Fruit fly (Drosophila melanogaster) whole organism, embryonic: ENCODE results near the gene Capr.

Source experiments
- CG10565 ChIP-seq: fragments of 200-800 bp; sonication (Bioruptor generic); optimal IDR thresholded peaks from 3 replicates; lab custom pipeline; 2016; ENCODE audit warnings: missing biosample characterization, mild to moderate bottlenecking, missing genetic modification characterization
- CG11247 ChIP-seq: fragments of 200-800 bp; sonication (Bioruptor generic); IDR thresholded peaks from 2 replicates; pipeline ENCODE4 v1.3.6; 2022; ENCODE audit warnings: missing biosample characterization, missing genetic modification characterization
- CG14667 ChIP-seq: fragments of 200-800 bp; sonication (Bioruptor generic); IDR thresholded peaks from 2 replicates; pipeline ENCODE4 v1.3.6; 2022; ENCODE audit warnings: missing biosample characterization, missing genetic modification characterization
- CG15514 ChIP-seq: fragments of 200-800 bp; sonication (Bioruptor generic); optimal IDR thresholded peaks from 3 replicates; lab custom pipeline; 2017; ENCODE audit warnings: missing biosample characterization, missing genetic modification characterization, mild to moderate bottlenecking, moderate library complexity, missing genetic modification reagents
- CG15696 ChIP-seq: fragments of 200-800 bp; sonication (Bioruptor generic); optimal IDR thresholded peaks from 2 replicates; lab custom pipeline; 2019; ENCODE audit warnings: missing biosample characterization, mild to moderate bottlenecking, missing genetic modification characterization, moderate library complexity
- CG17328 ChIP-seq: fragments of 200-800 bp; sonication (Bioruptor generic); IDR thresholded peaks from 2 replicates; pipeline ENCODE4 v1.3.6; 2022; ENCODE audit warnings: missing biosample characterization, missing genetic modification characterization
- CG3163 ChIP-seq: fragments of 200-800 bp; sonication (Bioruptor generic); optimal IDR thresholded peaks from 3 replicates; lab custom pipeline; 2016; ENCODE audit warnings: missing biosample characterization, missing genetic modification characterization
- CG3281 ChIP-seq: fragments of 200-800 bp; sonication (Bioruptor generic); optimal IDR thresholded peaks from 3 replicates; lab custom pipeline; 2017; ENCODE audit warnings: missing biosample characterization, mild to moderate bottlenecking, missing genetic modification characterization
- CG33213 ChIP-seq: fragments of 200-800 bp; sonication (Bioruptor generic); optimal IDR thresholded peaks from 3 replicates; lab custom pipeline; 2016; ENCODE audit warnings: missing biosample characterization, missing genetic modification characterization
- CG3726 ChIP-seq: fragments of 200-800 bp; sonication (Bioruptor generic); IDR thresholded peaks from 3 replicates; pipeline ENCODE4, ENCODE4 v1.3.6; 2022; ENCODE audit warnings: missing biosample characterization, missing genetic modification characterization
- CG7357 ChIP-seq: fragments of 200-800 bp; sonication (Bioruptor generic); IDR thresholded peaks from 3 replicates; pipeline ENCODE4 v1.3.6; 2022; ENCODE audit warnings: missing biosample characterization, missing genetic modification characterization
- CG8924 ChIP-seq: fragments of 200-800 bp; optimal IDR thresholded peaks from 3 replicates; lab custom pipeline; 2019; ENCODE audit warnings: missing biosample characterization, mild to moderate bottlenecking, missing genetic modification characterization, moderate library complexity
- Dad ChIP-seq: fragments of 200-800 bp; sonication (Bioruptor generic); optimal IDR thresholded peaks from 3 replicates; lab custom pipeline; 2016; ENCODE audit warnings: missing biosample characterization, missing genetic modification characterization
- Dll ChIP-seq: fragments of 200-800 bp; sonication (Bioruptor generic); IDR thresholded peaks from 4 replicates; pipeline ENCODE4 v1.3.6; 2022; ENCODE audit warnings: missing biosample characterization, missing genetic modification characterization; ENCODE audit not compliant: partially characterized antibody
- Eip74EF ChIP-seq, 2 experiments: fragments of 200-800 bp in 1 of 2; fragments of >200 bp in 1 of 2; sonication (Bioruptor generic) in 1 of 2; optimal IDR thresholded peaks; 2 replicates each; lab custom pipeline; 2017 to 2019; ENCODE audit warnings: missing biosample characterization in 2 of 2, missing genetic modification characterization in 2 of 2, mild to moderate bottlenecking in 1 of 2, moderate library complexity in 1 of 2
- Fer1 ChIP-seq: fragments of 200-800 bp; sonication (Bioruptor generic); optimal IDR thresholded peaks from 2 replicates; lab custom pipeline; 2017; ENCODE audit warnings: missing biosample characterization, mild to moderate bottlenecking, missing genetic modification characterization
- HLH54F ChIP-seq: fragments of 200-800 bp; sonication (Bioruptor generic); optimal IDR thresholded peaks from 3 replicates; lab custom pipeline; 2016; ENCODE audit warnings: missing biosample characterization, missing genetic modification characterization
- Hmx ChIP-seq: fragments of 200-800 bp; sonication (Bioruptor generic); optimal IDR thresholded peaks from 2 replicates; lab custom pipeline; 2016; ENCODE audit warnings: missing biosample characterization, missing genetic modification characterization
- Max ChIP-seq: fragments of 200-800 bp; sonication (Bioruptor generic); optimal IDR thresholded peaks from 2 replicates; lab custom pipeline; 2016; ENCODE audit warnings: missing biosample characterization, mild to moderate bottlenecking, missing genetic modification characterization
- NfI ChIP-seq: fragments of 200-800 bp; sonication (Bioruptor generic); optimal IDR thresholded peaks from 3 replicates; lab custom pipeline; 2018; ENCODE audit warnings: missing biosample characterization, mild to moderate bottlenecking, missing genetic modification characterization, moderate library complexity
- Ravus ChIP-seq: fragments of 200-800 bp; sonication (Bioruptor generic); IDR thresholded peaks from 2 replicates; pipeline ENCODE4 v1.3.6; 2022; ENCODE audit warnings: missing biosample characterization, missing genetic modification characterization
- Rfx ChIP-seq: fragments of 200-800 bp; sonication (Bioruptor generic); IDR thresholded peaks from 2 replicates; pipeline ENCODE4 v1.3.6; 2022; ENCODE audit warnings: missing biosample characterization, missing genetic modification characterization
- Trl ChIP-seq, 3 experiments: fragments of >200 bp in 2 of 3; fragments of 200-800 bp in 1 of 3; sonication (Bioruptor generic) in 1 of 3; optimal IDR thresholded peaks; 2 replicates in 1 of 3; 3 replicates in 2 of 3; lab custom pipeline; 2016 to 2017; ENCODE audit warnings: missing biosample characterization in 1 of 3, missing genetic modification characterization in 1 of 3
- ac ChIP-seq: fragments of 200-800 bp; sonication (Bioruptor generic); optimal IDR thresholded peaks from 3 replicates; lab custom pipeline; 2017; ENCODE audit warnings: missing biosample characterization, mild to moderate bottlenecking, missing genetic modification characterization
- al ChIP-seq: fragments of 200-800 bp; sonication (Bioruptor generic); IDR thresholded peaks from 2 replicates; pipeline ENCODE4 v1.3.6; 2022; ENCODE audit warnings: missing biosample characterization, missing genetic modification characterization
- ato ChIP-seq: fragments of 200-800 bp; sonication (Bioruptor generic); IDR thresholded peaks from 2 replicates; pipeline ENCODE4 v1.3.6; 2022; ENCODE audit warnings: missing biosample characterization, missing genetic modification characterization; ENCODE audit not compliant: partially characterized antibody
- bcd ChIP-seq: fragments of 200-800 bp; sonication (Bioruptor generic); optimal IDR thresholded peaks from 2 replicates; lab custom pipeline; 2017; ENCODE audit warnings: missing biosample characterization, mild to moderate bottlenecking, missing genetic modification characterization
- cato ChIP-seq: fragments of 200-800 bp; sonication (Bioruptor generic); optimal IDR thresholded peaks from 2 replicates; lab custom pipeline; 2016; ENCODE audit warnings: missing biosample characterization, missing genetic modification characterization, borderline replicate concordance
- disco-r ChIP-seq: fragments of 200-800 bp; sonication (Bioruptor generic); optimal IDR thresholded peaks from 2 replicates; lab custom pipeline; 2016; ENCODE audit warnings: missing biosample characterization, missing genetic modification characterization
- dmrt11E ChIP-seq: fragments of 200-800 bp; sonication (Bioruptor generic); optimal IDR thresholded peaks from 3 replicates; lab custom pipeline; 2018; ENCODE audit warnings: missing biosample characterization, mild to moderate bottlenecking, missing genetic modification characterization, moderate library complexity
- exex ChIP-seq: fragments of 200-800 bp; sonication (Bioruptor generic); optimal IDR thresholded peaks from 4 replicates; lab custom pipeline; 2018; ENCODE audit warnings: missing biosample characterization, mild to moderate bottlenecking, missing genetic modification characterization, moderate library complexity
- fd3F ChIP-seq: fragments of 200-800 bp; sonication (Bioruptor generic); optimal IDR thresholded peaks from 2 replicates; lab custom pipeline; 2018; ENCODE audit warnings: missing biosample characterization, mild to moderate bottlenecking, missing genetic modification characterization, moderate library complexity
- gem ChIP-seq: fragments of 200-800 bp; sonication (Bioruptor generic); optimal IDR thresholded peaks from 2 replicates; lab custom pipeline; 2019; ENCODE audit warnings: missing biosample characterization, mild to moderate bottlenecking, missing genetic modification characterization, moderate library complexity
- hth ChIP-seq: fragments of >200 bp; optimal IDR thresholded peaks from 2 replicates; lab custom pipeline; 2017; ENCODE audit warnings: inconsistent platforms
- mirr ChIP-seq: fragments of 200-800 bp; sonication (Bioruptor generic); optimal IDR thresholded peaks from 3 replicates; lab custom pipeline; 2018; ENCODE audit warnings: missing biosample characterization, mild to moderate bottlenecking, missing genetic modification characterization
- mld ChIP-seq: fragments of 200-800 bp; sonication (Bioruptor generic); IDR thresholded peaks from 3 replicates; pipeline ENCODE4 v1.3.6; 2022; ENCODE audit warnings: missing biosample characterization, missing genetic modification characterization; ENCODE audit not compliant: partially characterized antibody
- nmo ChIP-seq: fragments of 200-800 bp; sonication (Bioruptor generic); optimal IDR thresholded peaks from 2 replicates; lab custom pipeline; 2018; ENCODE audit warnings: missing biosample characterization, mild to moderate bottlenecking, missing genetic modification characterization, moderate library complexity
- phol ChIP-seq: fragments of 200-800 bp; sonication (Bioruptor generic); optimal IDR thresholded peaks from 3 replicates; lab custom pipeline; 2018; ENCODE audit warnings: missing biosample characterization, mild to moderate bottlenecking, missing genetic modification characterization, moderate library complexity
- pros ChIP-seq: fragments of 200-800 bp; sonication (Bioruptor generic); optimal IDR thresholded peaks from 3 replicates; lab custom pipeline; 2019; ENCODE audit warnings: missing biosample characterization, mild to moderate bottlenecking, missing genetic modification characterization, moderate library complexity
- scrt ChIP-seq: fragments of 200-800 bp; sonication (Bioruptor generic); optimal IDR thresholded peaks from 2 replicates; lab custom pipeline; 2018; ENCODE audit warnings: missing biosample characterization, mild to moderate bottlenecking, missing genetic modification characterization, moderate library complexity
- sr ChIP-seq: fragments of 200-800 bp; sonication (Bioruptor generic); IDR thresholded peaks from 3 replicates; pipeline ENCODE4 v1.3.6; 2022; ENCODE audit warnings: missing biosample characterization, missing genetic modification characterization
- sug ChIP-seq: fragments of 200-800 bp; optimal IDR thresholded peaks from 2 replicates; lab custom pipeline; 2019; ENCODE audit warnings: missing biosample characterization, mild to moderate bottlenecking, missing genetic modification characterization, moderate library complexity
- tap ChIP-seq: fragments of 200-800 bp; optimal IDR thresholded peaks from 3 replicates; lab custom pipeline; 2019; ENCODE audit warnings: missing biosample characterization, mild to moderate bottlenecking, missing genetic modification characterization, moderate library complexity
- tin ChIP-seq: fragments of 200-800 bp; sonication (Bioruptor generic); optimal IDR thresholded peaks from 3 replicates; lab custom pipeline; 2016; ENCODE audit warnings: missing biosample characterization, missing genetic modification characterization
- tll ChIP-seq, 2 experiments: fragments of 200-800 bp in 1 of 2; fragments of >200 bp in 1 of 2; sonication (Bioruptor generic) in 1 of 2; optimal IDR thresholded peaks; 2 replicates each; lab custom pipeline; 2017 to 2019; ENCODE audit warnings: missing biosample characterization in 2 of 2, missing genetic modification characterization in 2 of 2, mild to moderate bottlenecking in 1 of 2, moderate library complexity in 1 of 2
- unpg ChIP-seq: fragments of 200-800 bp; sonication (Bioruptor generic); optimal IDR thresholded peaks from 3 replicates; lab custom pipeline; 2018; ENCODE audit warnings: missing biosample characterization, mild to moderate bottlenecking, missing genetic modification characterization, moderate library complexity
- vvl ChIP-seq: fragments of 200-800 bp; sonication (Bioruptor generic); IDR thresholded peaks from 2 replicates; pipeline ENCODE4 v1.3.6; 2022; ENCODE audit warnings: missing biosample characterization, missing genetic modification characterization

Capr gene

dm6 chr3L:18675363-18675866, 2.3 kb upstream of the Capr start, which contains the start of the genes GNBP2 and GNBP1 (continued):
- 0 out of 3 replicates have a peak, but pooled peaks have one; percentile 58 for TF ChIP-seq CG7357 (GFP tag; lab: Robert Waterston, UW)
- peak in 1 of 2 experiments; percentile 48 for TF ChIP-seq Eip74EF (GFP tag; optimal IDR thresholded peaks at IDR 0.05; lab: Kevin White, UChicago)
- TF ChIP-seq Hmx (GFP tag; lab: Kevin White, UChicago), result no peak
- no peak for TF ChIP-seq CG10565 (GFP tag; lab: Kevin White, UChicago)
- peak; percentile 34 for TF ChIP-seq bcd (GFP tag; lab: Kevin White, UChicago)
- peak; percentile 53; the same call in 1 of the 2 replicates for TF ChIP-seq CG14667 (GFP tag; lab: Robert Waterston, UW)
- no peak for TF ChIP-seq sr (GFP tag; lab: Robert Waterston, UW)
- no peak for TF ChIP-seq CG33213 (GFP tag; lab: Kevin White, UChicago)
- TF ChIP-seq pros, result no peak
- TF ChIP-seq Ravus (GFP tag; lab: Robert Waterston, UW), result no peak; the same call in 1 of the 2 replicates
- no peak for TF ChIP-seq CG3163 (GFP tag; lab: Kevin White, UChicago)
- no peak for TF ChIP-seq disco-r (GFP tag; lab: Kevin White, UChicago)

- TF ChIP-seq ac (GFP tag; lab: Kevin White, UChicago), result no peak
- TF ChIP-seq ato (GFP tag; lab: Robert Waterston, UW), result no peak
- TF ChIP-seq CG15696, result no peak
- peak; percentile 14 for TF ChIP-seq NfI (GFP tag; lab: Kevin White, UChicago)
- TF ChIP-seq cato (GFP tag; lab: Kevin White, UChicago), result no peak
- TF ChIP-seq unpg (GFP tag; lab: Kevin White, UChicago), result peak; percentile 16
- no peak for TF ChIP-seq tap (tag; lab: Kevin White, UChicago)
- TF ChIP-seq exex (tag; lab: Kevin White, UChicago), result peak; percentile 8
- TF ChIP-seq gem (tag; lab: Kevin White, UChicago), result no peak
- TF ChIP-seq tin, result no peak
- peak; percentile 47 for TF ChIP-seq CG3281 (GFP tag; lab: Kevin White, UChicago)
- 0 out of 2 replicates have a peak, but pooled peaks have one; percentile 16 for TF ChIP-seq CG11247 (GFP tag; lab: Robert Waterston, UW)
- TF ChIP-seq mld (GFP tag; lab: Robert Waterston, UW), result no peak
- peak; percentile 63 for TF ChIP-seq Rfx
- TF ChIP-seq fd3F (GFP tag; lab: Kevin White, UChicago), result no peak
- peak; percentile 51 for TF ChIP-seq Max (GFP tag; lab: Kevin White, UChicago)
- peak; percentile 98 for TF ChIP-seq phol (tag; lab: Kevin White, UChicago)
- peak; percentile 31 for TF ChIP-seq HLH54F
- no peak for TF ChIP-seq dmrt11E (tag; lab: Kevin White, UChicago)
- peak; percentile 3 for TF ChIP-seq CG8924 (tag; lab: Kevin White, UChicago)
- TF ChIP-seq Fer1 (GFP tag; lab: Kevin White, UChicago), result peak; percentile 19
- TF ChIP-seq Dad, result no peak
- 0 out of 2 replicates have a peak, but pooled peaks have one; percentile 33 for TF ChIP-seq CG17328 (GFP tag; lab: Robert Waterston, UW)
- peak; percentile 10 for TF ChIP-seq mirr
- TF ChIP-seq Trl (optimal IDR thresholded peaks at IDR 0.05; lab: Kevin White, UChicago), result no peak
- TF ChIP-seq Trl (GFP tag; optimal IDR thresholded peaks at IDR 0.05; lab: Kevin White, UChicago), result peak; percentile 43
- TF ChIP-seq scrt (GFP tag; lab: Kevin White, UChicago), result peak; percentile 38
- 0 out of 2 replicates have a peak, but pooled peaks have one; percentile 19 for TF ChIP-seq al (GFP tag; lab: Robert Waterston, UW)
- TF ChIP-seq sug (tag; lab: Kevin White, UChicago), result peak; percentile 9
- peak; percentile 96 for TF ChIP-seq CG15514 (GFP tag; lab: Kevin White, UChicago)
- TF ChIP-seq vvl (GFP tag; lab: Robert Waterston, UW), result peak; percentile 49; the same call in 1 of the 2 replicates
- no peak for TF ChIP-seq tll (GFP tag; optimal IDR thresholded peaks at IDR 0.05; lab: Kevin White, UChicago)
- TF ChIP-seq Dll (GFP tag; lab: Robert Waterston, UW), result peak; percentile 43; the same call in 1 of the 4 replicates
- peak; percentile 9 for TF ChIP-seq nmo
- no peak for TF ChIP-seq hth (lab: Kevin White, UChicago)
- TF ChIP-seq CG3726 (GFP tag; lab: Robert Waterston, UW), result 0 out of 3 replicates have a peak, but pooled peaks have one; percentile 7
Measured at dm6 chr3L:18672203-18672602, 921 bp downstream of the Capr start.
